Worm (Caenorhabditis elegans): ENCODE measurements around the gene cnt-2.

- TF ChIP-seq mdl-1 (tag; optimal IDR thresholded peaks at IDR 0.05): no peak
- TF ChIP-seq unc-39 (tag; optimal IDR thresholded peaks at IDR 0.05): no peak
- TF ChIP-seq skn-1 (tag; optimal IDR thresholded peaks at IDR 0.05): no peak
- TF ChIP-seq lsy-2 (tag; optimal IDR thresholded peaks at IDR 0.05): no peak
- no peak for TF ChIP-seq nhr-237 (tag; optimal IDR thresholded peaks at IDR 0.05)
- TF ChIP-seq unc-62 (GFP tag; optimal IDR thresholded peaks at IDR 0.05): no peak
- no peak for TF ChIP-seq mbf-1 (tag; optimal IDR thresholded peaks at IDR 0.05)
- TF ChIP-seq nhr-12 (tag; optimal IDR thresholded peaks at IDR 0.05): no peak
- no peak for TF ChIP-seq ama-1 (optimal IDR thresholded peaks at IDR 0.05)
- TF ChIP-seq nhr-77 (tag; optimal IDR thresholded peaks at IDR 0.05): no peak
- no peak for TF ChIP-seq zag-1 (tag; optimal IDR thresholded peaks at IDR 0.05)
- no peak for TF ChIP-seq nhr-11 (tag; optimal IDR thresholded peaks at IDR 0.05)
- no peak for TF ChIP-seq nhr-25 (tag; optimal IDR thresholded peaks at IDR 0.05)
- no peak for TF ChIP-seq R02D3.7 (tag; optimal IDR thresholded peaks at IDR 0.05)
Observed at ce11 chrIII:10714541-10714940, 59.7 kb downstream of the cnt-2 start.

Data from whole organism, L2 larva.